Worm (Caenorhabditis elegans) whole organism, L3 larva: ENCODE measurements around the gene sru-9.

ENCODE experiments used
- ceh-9 ChIP-seq: sonication (generic microtip); optimal IDR thresholded peaks from 2 replicates; lab custom pipeline; 2018; ENCODE audit warnings: missing biosample characterization, missing genetic modification characterization
- nhr-11 ChIP-seq: fragments of 150-350 bp; optimal IDR thresholded peaks from 2 replicates; lab custom pipeline; 2014; ENCODE audit warnings: missing biosample characterization, missing genetic modification characterization
- nhr-12 ChIP-seq: fragments of 150-350 bp; optimal IDR thresholded peaks from 2 replicates; lab custom pipeline; 2014; ENCODE audit warnings: missing biosample characterization, missing genetic modification characterization
- nhr-25 ChIP-seq: sonication (generic microtip); optimal IDR thresholded peaks from 2 replicates; lab custom pipeline; 2017; ENCODE audit warnings: missing biosample characterization, missing genetic modification characterization
- nhr-28 ChIP-seq: fragments of 150-350 bp; optimal IDR thresholded peaks from 2 replicates; lab custom pipeline; 2014; ENCODE audit warnings: missing biosample characterization, missing genetic modification characterization
- nhr-76 ChIP-seq: fragments of 150-350 bp; sonication (generic microtip); optimal IDR thresholded peaks from 5 replicates; lab custom pipeline; 2014; ENCODE audit warnings: missing biosample characterization, missing genetic modification characterization
- sea-2 ChIP-seq: fragments of 150-350 bp; sonication (generic microtip); optimal IDR thresholded peaks from 4 replicates; lab custom pipeline; 2014; ENCODE audit warnings: missing biosample characterization, missing genetic modification reagents, missing genetic modification characterization
- ztf-4 ChIP-seq: fragments of 150-350 bp; optimal IDR thresholded peaks from 2 replicates; lab custom pipeline; 2014; ENCODE audit warnings: missing biosample characterization, missing genetic modification characterization

DNA sequence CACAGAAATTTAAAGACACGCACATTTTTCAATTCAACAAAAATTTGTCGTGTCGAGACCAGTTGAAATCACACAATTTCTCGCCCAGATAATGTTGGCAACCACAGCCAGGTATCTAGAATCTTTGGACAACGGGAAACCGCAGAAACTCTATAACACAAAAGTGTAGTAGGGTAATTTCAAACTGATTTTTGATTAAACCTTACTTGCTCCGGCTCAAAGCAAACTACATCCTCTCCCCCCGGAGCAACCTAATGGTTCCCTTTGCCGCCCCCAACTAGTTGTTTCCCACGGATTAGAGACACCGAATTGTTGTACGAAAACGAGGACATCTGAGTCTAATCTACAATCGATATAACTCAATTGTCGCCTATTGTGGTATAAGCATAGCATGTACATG, 34.4 kb upstream of the sru-9 start:
- TF ChIP-seq nhr-12 (tag; lab: Kevin White, UChicago), result no peak
- no peak for TF ChIP-seq nhr-76 (tag; lab: Kevin White, UChicago)
- no peak for TF ChIP-seq nhr-11 (tag; lab: Kevin White, UChicago)
- TF ChIP-seq ztf-4 (tag; lab: Kevin White, UChicago), result no peak
- no peak for TF ChIP-seq nhr-28 (tag; lab: Kevin White, UChicago)
- TF ChIP-seq nhr-25 (tag; lab: Kevin White, UChicago), result no peak
- TF ChIP-seq ceh-9 (tag; lab: Kevin White, UChicago), result no peak
- TF ChIP-seq sea-2 (GFP tag; lab: Kevin White, UChicago), result no peak
